Worm (Caenorhabditis elegans) whole organism, mixed stage, embryonic: Measurements from ENCODE around the gene fan-1.

ENCODE experiments used
- M03D4.4 ChIP-seq: sonication (generic microtip); optimal IDR thresholded peaks from 2 replicates; lab custom pipeline; 2017; ENCODE audit warnings: mild to moderate bottlenecking, missing genetic modification characterization, missing compliant biosample characterization
- bed-3 ChIP-seq: fragments of 200-800 bp; sonication (Bioruptor generic); optimal IDR thresholded peaks from 3 replicates; lab custom pipeline; 2018; ENCODE audit warnings: mild to moderate bottlenecking, missing genetic modification characterization, moderate library complexity, missing compliant biosample characterization
- blmp-1 ChIP-seq: fragments of 150-350 bp; optimal IDR thresholded peaks from 2 replicates; lab custom pipeline; 2014; ENCODE audit warnings: missing biosample characterization, missing genetic modification characterization
- ceh-39 ChIP-seq: fragments of 150-350 bp; optimal IDR thresholded peaks from 2 replicates; lab custom pipeline; 2014; ENCODE audit warnings: missing biosample characterization, missing genetic modification characterization
- ceh-43 ChIP-seq: fragments of 200-800 bp; sonication (Bioruptor generic); optimal IDR thresholded peaks from 2 replicates; lab custom pipeline; 2018; ENCODE audit warnings: mild to moderate bottlenecking, missing genetic modification characterization, moderate library complexity, missing compliant biosample characterization
- ceh-83 ChIP-seq: fragments of 200-800 bp; sonication (Bioruptor generic); optimal IDR thresholded peaks from 2 replicates; lab custom pipeline; 2018; ENCODE audit warnings: mild to moderate bottlenecking, missing genetic modification characterization, missing compliant biosample characterization
- ces-1 ChIP-seq: fragments of 150-350 bp; optimal IDR thresholded peaks from 2 replicates; lab custom pipeline; 2014; ENCODE audit warnings: missing biosample characterization, missing genetic modification reagents, missing genetic modification characterization
- cnd-1 ChIP-seq: fragments of 200-800 bp; sonication (Bioruptor generic); optimal IDR thresholded peaks from 2 replicates; lab custom pipeline; 2018; ENCODE audit warnings: mild to moderate bottlenecking, missing genetic modification characterization, missing compliant biosample characterization
- drap-1 ChIP-seq: fragments of 200-800 bp; sonication (Bioruptor generic); optimal IDR thresholded peaks from 3 replicates; lab custom pipeline; 2018; ENCODE audit warnings: mild to moderate bottlenecking, missing genetic modification characterization, missing compliant biosample characterization
- elt-1 ChIP-seq: sonication (generic microtip); optimal IDR thresholded peaks from 2 replicates; lab custom pipeline; 2017; ENCODE audit warnings: missing genetic modification characterization, mild to moderate bottlenecking, missing compliant biosample characterization, antibody characterized with exemption, moderate library complexity, borderline replicate concordance; ENCODE audit not compliant: insufficient read depth
- flh-1 ChIP-seq: fragments of 200-800 bp; sonication (Bioruptor generic); optimal IDR thresholded peaks from 2 replicates; lab custom pipeline; 2018; ENCODE audit warnings: mild to moderate bottlenecking, missing genetic modification characterization, moderate library complexity, missing compliant biosample characterization
- ham-2 ChIP-seq: fragments of 200-800 bp; sonication (Bioruptor generic); optimal IDR thresholded peaks from 2 replicates; lab custom pipeline; 2018; ENCODE audit warnings: mild to moderate bottlenecking, missing genetic modification characterization, missing compliant biosample characterization
- hlh-1 ChIP-seq: fragments of 150-350 bp; optimal IDR thresholded peaks from 2 replicates; lab custom pipeline; 2014; ENCODE audit warnings: missing biosample characterization, missing genetic modification reagents, missing genetic modification characterization
- lin-13 ChIP-seq: fragments of 150-350 bp; optimal IDR thresholded peaks from 2 replicates; lab custom pipeline; 2014; ENCODE audit warnings: missing biosample characterization, missing genetic modification characterization
- lin-32 ChIP-seq: fragments of 200-800 bp; sonication (Bioruptor generic); optimal IDR thresholded peaks from 2 replicates; lab custom pipeline; 2018; ENCODE audit warnings: mild to moderate bottlenecking, missing genetic modification characterization, missing compliant biosample characterization
- lsy-2 ChIP-seq: fragments of 150-350 bp; optimal IDR thresholded peaks from 2 replicates; lab custom pipeline; 2014; ENCODE audit warnings: missing biosample characterization, missing genetic modification characterization
- mab-5 ChIP-seq: fragments of 150-350 bp; optimal IDR thresholded peaks from 2 replicates; lab custom pipeline; 2014; ENCODE audit warnings: missing biosample characterization, missing genetic modification characterization
- mep-1 ChIP-seq: fragments of 150-350 bp; optimal IDR thresholded peaks from 2 replicates; lab custom pipeline; 2017; ENCODE audit warnings: missing biosample characterization, missing genetic modification reagents, missing genetic modification characterization, inconsistent platforms
- mls-2 ChIP-seq: sonication (generic microtip); optimal IDR thresholded peaks from 2 replicates; lab custom pipeline; 2016; ENCODE audit warnings: mild to moderate bottlenecking, missing genetic modification characterization, moderate library complexity, missing compliant biosample characterization
- nhr-12 ChIP-seq: fragments of 150-350 bp; optimal IDR thresholded peaks from 2 replicates; lab custom pipeline; 2014; ENCODE audit warnings: missing biosample characterization, missing genetic modification characterization
- nhr-2 ChIP-seq: fragments of 150-350 bp; optimal IDR thresholded peaks from 2 replicates; lab custom pipeline; 2014; ENCODE audit warnings: missing biosample characterization, missing genetic modification characterization
- nhr-237 ChIP-seq: fragments of 150-350 bp; optimal IDR thresholded peaks from 2 replicates; lab custom pipeline; 2014; ENCODE audit warnings: missing biosample characterization, missing genetic modification characterization
- nhr-28 ChIP-seq: fragments of 150-350 bp; optimal IDR thresholded peaks from 2 replicates; lab custom pipeline; 2014; ENCODE audit warnings: missing biosample characterization, missing genetic modification characterization
- nhr-76 ChIP-seq: sonication (generic microtip); optimal IDR thresholded peaks from 2 replicates; lab custom pipeline; 2017; ENCODE audit warnings: missing biosample characterization, missing genetic modification characterization
- pha-4 ChIP-seq: fragments of 150-350 bp; optimal IDR thresholded peaks from 2 replicates; lab custom pipeline; 2018; ENCODE audit warnings: missing biosample characterization, missing genetic modification reagents, missing genetic modification characterization
- snpc-4 ChIP-seq: fragments of 150-350 bp; optimal IDR thresholded peaks from 2 replicates; lab custom pipeline; 2014; ENCODE audit warnings: missing biosample characterization, missing genetic modification characterization
- sptf-1 ChIP-seq: sonication (generic microtip); optimal IDR thresholded peaks from 2 replicates; lab custom pipeline; 2017; ENCODE audit warnings: mild to moderate bottlenecking, missing genetic modification characterization, moderate library complexity, missing compliant biosample characterization
- unc-120 ChIP-seq: sonication (generic microtip); optimal IDR thresholded peaks from 2 replicates; lab custom pipeline; 2017; ENCODE audit warnings: missing genetic modification characterization, missing compliant biosample characterization; ENCODE audit not compliant: poor library complexity, severe bottlenecking
- unc-39 ChIP-seq: fragments of 150-350 bp; optimal IDR thresholded peaks from 2 replicates; lab custom pipeline; 2014; ENCODE audit warnings: missing biosample characterization, missing genetic modification characterization
- unc-62 ChIP-seq: fragments of 150-350 bp; optimal IDR thresholded peaks from 2 replicates; lab custom pipeline; 2014; ENCODE audit warnings: missing biosample characterization, missing genetic modification reagents, missing genetic modification characterization
- zip-8 ChIP-seq: fragments of 150-350 bp; optimal IDR thresholded peaks from 2 replicates; lab custom pipeline; 2014; ENCODE audit warnings: missing biosample characterization, missing genetic modification characterization
- ztf-11 ChIP-seq: fragments of 150-350 bp; optimal IDR thresholded peaks from 2 replicates; lab custom pipeline; 2014; ENCODE audit warnings: missing biosample characterization, missing genetic modification characterization

fan-1 gene

ce11 chrIV:6548609-6549008, at the start of gene fan-1:
Gene fan-1 (plus strand): TSS chrIV:6548686.
- TF ChIP-seq mep-1 (tag; lab: Kevin White, UChicago) (peak; percentile 36), ces-1 (peak; percentile 50), ceh-39 (no peak), elt-1 (tag; lab: Kevin White, UChicago) (peak; percentile 14), nhr-237 (tag; lab: Kevin White, UChicago) (peak; percentile 28), lin-32 (no peak), ceh-83 (GFP tag; lab: Kevin White, UChicago) (no peak), pha-4 (peak; percentile 9)

- no peak for TF ChIP-seq pha-4
- TF ChIP-seq ham-2 (GFP tag; lab: Kevin White, UChicago) = no peak
- no peak for TF ChIP-seq nhr-237 (tag; lab: Kevin White, UChicago)
- no peak for TF ChIP-seq M03D4.4
- no peak for TF ChIP-seq drap-1 (GFP tag; lab: Kevin White, UChicago)
- TF ChIP-seq unc-120 (tag; lab: Kevin White, UChicago) = no peak
- TF ChIP-seq bed-3 (GFP tag; lab: Kevin White, UChicago) = no peak
- TF ChIP-seq snpc-4 (tag; lab: Kevin White, UChicago) = no peak
- no peak for TF ChIP-seq sptf-1
- no peak for TF ChIP-seq ceh-39
- TF ChIP-seq flh-1 (GFP tag; lab: Kevin White, UChicago) = no peak
- no peak for TF ChIP-seq mab-5 (tag; lab: Kevin White, UChicago)
- TF ChIP-seq blmp-1 (tag; lab: Kevin White, UChicago) = no peak
- no peak for TF ChIP-seq cnd-1 (tag; lab: Kevin White, UChicago)
- no peak for TF ChIP-seq unc-62 (GFP tag; lab: Kevin White, UChicago)
- no peak for TF ChIP-seq mls-2
- TF ChIP-seq nhr-2 (tag; lab: Kevin White, UChicago) = no peak
- TF ChIP-seq, all 35 proteins: peak for 0
Measured at ce11 chrIV:6500433-6500832, 48.1 kb upstream of the fan-1 start.

DNA sequence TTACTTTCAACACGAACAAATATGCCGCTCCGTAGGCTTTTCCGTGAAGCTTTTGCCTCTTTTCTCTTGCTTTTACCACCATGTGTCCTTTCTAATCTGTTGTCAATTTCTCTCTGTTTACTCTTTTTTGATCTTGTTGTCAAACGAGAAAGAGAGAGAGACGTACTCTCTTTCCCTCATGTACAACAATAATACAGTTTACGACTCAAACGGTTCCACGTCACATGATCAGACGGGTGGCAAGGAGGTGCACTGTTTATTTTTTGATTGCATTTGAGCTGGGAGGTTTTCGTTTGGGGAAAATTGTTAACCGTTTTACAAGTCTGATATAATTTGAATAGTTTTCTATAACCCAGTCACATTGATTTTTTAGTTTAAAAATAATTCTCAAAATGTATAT, 47.6 kb upstream of the fan-1 start:
- TF ChIP-seq ztf-11 (tag; lab: Kevin White, UChicago) (no peak), pha-4 (peak; percentile 88), unc-120 (tag; lab: Kevin White, UChicago) (no peak), ces-1 (no peak), ceh-83 (GFP tag; lab: Kevin White, UChicago) (no peak), hlh-1 (tag; lab: Kevin White, UChicago) (no peak), unc-62 (GFP tag; lab: Kevin White, UChicago) (no peak), sptf-1 (no peak)
- TF ChIP-seq, all 35 proteins: peak for 1

DNA sequence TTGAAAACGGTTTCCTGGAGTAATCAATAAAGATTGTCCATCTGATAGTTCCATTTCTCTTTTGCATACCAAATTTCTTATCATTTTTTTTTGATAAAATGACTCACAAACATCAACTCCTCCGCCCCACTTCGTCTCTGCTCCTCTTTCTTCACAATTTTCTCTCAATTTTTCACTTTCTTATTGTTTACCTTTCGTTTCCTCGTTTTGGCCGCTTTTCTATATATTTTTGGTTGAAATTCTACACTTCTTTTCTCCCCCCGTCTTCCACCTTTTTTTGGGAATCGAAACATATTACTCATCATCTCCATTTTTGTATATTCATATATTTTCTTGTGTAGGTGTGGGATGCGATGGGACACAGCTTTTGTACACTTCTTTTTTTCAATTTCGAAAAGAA, 45.8 kb upstream of the fan-1 start:
- TF ChIP-seq ceh-39 (no peak), bed-3 (GFP tag; lab: Kevin White, UChicago) (no peak), unc-62 (GFP tag; lab: Kevin White, UChicago) (no peak), unc-39 (no peak), M03D4.4 (no peak), lsy-2 (tag; lab: Kevin White, UChicago) (no peak), ham-2 (GFP tag; lab: Kevin White, UChicago) (no peak), elt-1 (tag; lab: Kevin White, UChicago) (no peak), ceh-83 (GFP tag; lab: Kevin White, UChicago) (no peak), nhr-237 (tag; lab: Kevin White, UChicago) (no peak), mls-2 (no peak), ceh-43 (GFP tag; lab: Kevin White, UChicago) (no peak), zip-8 (tag; lab: Kevin White, UChicago) (no peak), pha-4 (no peak)
- TF ChIP-seq, all 35 proteins: peak for 0

ce11 chrIV:6506424-6506823, 42.1 kb upstream of the fan-1 start, which contains the start of gene pqn-89:
Gene pqn-89 (plus strand): TSS chrIV:6506724.
- no peak for TF ChIP-seq nhr-76 (tag; lab: Kevin White, UChicago)
- no peak for TF ChIP-seq nhr-237 (tag; lab: Kevin White, UChicago)
- no peak for TF ChIP-seq flh-1 (GFP tag; lab: Kevin White, UChicago)
- TF ChIP-seq cnd-1 (tag; lab: Kevin White, UChicago) = no peak
- no peak for TF ChIP-seq ceh-39

- TF ChIP-seq sptf-1 (no peak), unc-39 (no peak), nhr-237 (tag; lab: Kevin White, UChicago) (no peak), blmp-1 (tag; lab: Kevin White, UChicago) (no peak), nhr-12 (no peak), elt-1 (tag; lab: Kevin White, UChicago) (no peak), flh-1 (GFP tag; lab: Kevin White, UChicago) (no peak), ceh-39 (no peak), ces-1 (no peak), drap-1 (GFP tag; lab: Kevin White, UChicago) (no peak), ztf-11 (tag; lab: Kevin White, UChicago) (no peak), unc-120 (tag; lab: Kevin White, UChicago) (no peak), pha-4 (no peak), nhr-28 (tag; lab: Kevin White, UChicago) (no peak), lin-13 (tag; lab: Kevin White, UChicago) (no peak), ceh-83 (GFP tag; lab: Kevin White, UChicago) (no peak), lsy-2 (tag; lab: Kevin White, UChicago) (no peak), nhr-2 (tag; lab: Kevin White, UChicago) (no peak), M03D4.4 (no peak), mab-5 (tag; lab: Kevin White, UChicago) (no peak)
- TF ChIP-seq, all 35 proteins: peak for 0
Measured at ce11 chrIV:6511767-6512166, 36.7 kb upstream of the fan-1 start.
